Worm (Caenorhabditis elegans) whole organism, young adult: ENCODE results near the gene F35D11.4.

ENCODE experiments used
- B0035.1 ChIP-seq: sonication (generic microtip); optimal IDR thresholded peaks from 2 replicates; lab custom pipeline; 2016; ENCODE audit warnings: missing genetic modification characterization, mild to moderate bottlenecking, missing compliant biosample characterization, missing genotype, missing genetic modification reagents
- B0336.3 ChIP-seq: fragments of 200-800 bp; sonication (Bioruptor generic); IDR thresholded peaks from 2 replicates; pipeline ENCODE4 v1.3.6; 2022; ENCODE audit warnings: missing genetic modification characterization, missing compliant biosample characterization
- D2030.7 ChIP-seq: fragments of 200-800 bp; sonication (Bioruptor generic); IDR thresholded peaks from 2 replicates; pipeline ENCODE4 v1.3.6; 2022; ENCODE audit warnings: missing genetic modification reagents, missing genetic modification characterization, missing compliant biosample characterization
- F23B12.7 ChIP-seq: sonication (generic microtip); optimal IDR thresholded peaks from 2 replicates; lab custom pipeline; 2017; ENCODE audit warnings: missing genetic modification characterization, mild to moderate bottlenecking, missing compliant biosample characterization, antibody characterized with exemption, moderate library complexity; ENCODE audit not compliant: insufficient read depth
- F39B2.1 ChIP-seq: fragments of 200-800 bp; sonication (Bioruptor generic); IDR thresholded peaks from 2 replicates; pipeline ENCODE4 v1.3.6; 2022; ENCODE audit warnings: missing genetic modification reagents, missing genetic modification characterization, missing compliant biosample characterization
- F49E8.2 ChIP-seq: sonication (generic microtip); optimal IDR thresholded peaks from 3 replicates; lab custom pipeline; 2017; ENCODE audit warnings: missing genetic modification characterization, mild to moderate bottlenecking, missing compliant biosample characterization, antibody characterized with exemption, moderate library complexity; ENCODE audit not compliant: insufficient read depth
- F55B11.4 ChIP-seq: sonication (generic microtip); optimal IDR thresholded peaks from 2 replicates; lab custom pipeline; 2016; ENCODE audit warnings: missing compliant biosample characterization, missing genetic modification characterization, borderline replicate concordance; ENCODE audit not compliant: insufficient read depth
- Y67H2A.10 ChIP-seq: fragments of 200-800 bp; sonication (Bioruptor generic); conservative IDR thresholded peaks from 2 replicates; pipeline ENCODE4 v1.3.6; 2022; ENCODE audit warnings: missing genetic modification reagents, missing genetic modification characterization, missing compliant biosample characterization
- aptf-2 ChIP-seq: fragments of 200-800 bp; sonication (Bioruptor generic); conservative IDR thresholded peaks from 2 replicates; pipeline ENCODE4 v1.3.6; 2022; ENCODE audit warnings: missing genetic modification reagents, missing genetic modification characterization, missing compliant biosample characterization
- attf-5 ChIP-seq: fragments of 200-800 bp; sonication (Bioruptor generic); optimal IDR thresholded peaks from 2 replicates; lab custom pipeline; 2018; ENCODE audit warnings: mild to moderate bottlenecking, missing genetic modification characterization, missing compliant biosample characterization
- bed-1 ChIP-seq: fragments of 200-800 bp; sonication (Bioruptor generic); IDR thresholded peaks from 2 replicates; pipeline ENCODE4 v1.3.6; 2022; ENCODE audit warnings: missing genetic modification reagents, missing genetic modification characterization, missing compliant biosample characterization
- bed-2 ChIP-seq: fragments of 200-800 bp; sonication (Bioruptor generic); IDR thresholded peaks from 2 replicates; pipeline ENCODE4 v1.3.6; 2022; ENCODE audit warnings: missing genetic modification reagents, missing genetic modification characterization, missing compliant biosample characterization
- ccch-3 ChIP-seq: fragments of 200-800 bp; sonication (Bioruptor generic); optimal IDR thresholded peaks from 2 replicates; lab custom pipeline; 2018; ENCODE audit warnings: mild to moderate bottlenecking, missing genetic modification characterization, missing compliant biosample characterization
- cebp-1 ChIP-seq, 2 experiments: fragments of 200-800 bp in 1 of 2; sonication (Bioruptor generic) in 1 of 2; sonication (generic microtip) in 1 of 2; IDR thresholded peaks in 1 of 2; optimal IDR thresholded peaks in 1 of 2; 2 replicates each; pipeline versions ENCODE4 v1.3.6 to Lab custom; 2017 to 2022; ENCODE audit warnings: missing compliant biosample characterization in 2 of 2, missing genetic modification characterization in 2 of 2, mild to moderate bottlenecking in 1 of 2, missing genetic modification reagents in 1 of 2, moderate library complexity in 1 of 2
- ceh-100 ChIP-seq: fragments of 200-800 bp; sonication (Bioruptor generic); IDR thresholded peaks from 2 replicates; pipeline ENCODE4 v1.3.6; 2022; ENCODE audit warnings: missing genetic modification reagents, missing genetic modification characterization, missing compliant biosample characterization
- ceh-27 ChIP-seq: fragments of 200-800 bp; sonication (Bioruptor generic); optimal IDR thresholded peaks from 2 replicates; lab custom pipeline; 2018; ENCODE audit warnings: mild to moderate bottlenecking, missing genetic modification characterization, moderate library complexity, missing compliant biosample characterization
- ceh-91 ChIP-seq: fragments of 200-800 bp; sonication (Bioruptor generic); IDR thresholded peaks from 2 replicates; pipeline ENCODE4 v1.3.6; 2022; ENCODE audit warnings: missing genetic modification reagents, missing genetic modification characterization, missing compliant biosample characterization
- die-1 ChIP-seq: sonication (generic microtip); optimal IDR thresholded peaks from 2 replicates; lab custom pipeline; 2016; ENCODE audit warnings: missing genotype, mild to moderate bottlenecking, missing genetic modification characterization, missing compliant biosample characterization
- dpff-1 ChIP-seq: sonication (generic microtip); optimal IDR thresholded peaks from 2 replicates; lab custom pipeline; 2017; ENCODE audit warnings: mild to moderate bottlenecking, missing genetic modification characterization, missing compliant biosample characterization
- fkh-3 ChIP-seq: sonication (generic microtip); optimal IDR thresholded peaks from 2 replicates; lab custom pipeline; 2016; ENCODE audit warnings: mild to moderate bottlenecking, missing genetic modification characterization, missing compliant biosample characterization
- hmg-1.2 ChIP-seq: fragments of 200-800 bp; sonication (Bioruptor generic); IDR thresholded peaks from 2 replicates; pipeline ENCODE4 v1.3.6; 2022; ENCODE audit warnings: missing genetic modification reagents, missing genetic modification characterization, missing compliant biosample characterization
- lin-54 ChIP-seq: fragments of 200-800 bp; sonication (Bioruptor generic); optimal IDR thresholded peaks from 2 replicates; lab custom pipeline; 2018; ENCODE audit warnings: mild to moderate bottlenecking, missing genetic modification characterization, missing compliant biosample characterization
- lir-1 ChIP-seq: fragments of 200-800 bp; sonication (Bioruptor generic); conservative IDR thresholded peaks from 2 replicates; pipeline ENCODE4 v1.3.6; 2022; ENCODE audit warnings: missing genetic modification reagents, missing genetic modification characterization, missing compliant biosample characterization
- madf-3 ChIP-seq: fragments of 200-800 bp; sonication (Bioruptor generic); IDR thresholded peaks from 2 replicates; pipeline ENCODE4 v1.3.6; 2022; ENCODE audit warnings: missing genetic modification reagents, missing genetic modification characterization, missing compliant biosample characterization
- madf-6 ChIP-seq: fragments of 200-800 bp; sonication (Bioruptor generic); IDR thresholded peaks from 2 replicates; pipeline ENCODE4 v1.3.6; 2022; ENCODE audit warnings: missing genetic modification reagents, missing genetic modification characterization, missing compliant biosample characterization
- mel-28 ChIP-seq: sonication (generic microtip); optimal IDR thresholded peaks from 2 replicates; lab custom pipeline; 2016; ENCODE audit warnings: borderline replicate concordance, mild to moderate bottlenecking, missing genetic modification characterization, missing compliant biosample characterization
- nhr-120 ChIP-seq: fragments of 200-800 bp; sonication (Bioruptor generic); IDR thresholded peaks from 2 replicates; pipeline ENCODE4 v1.3.6; 2022; ENCODE audit warnings: missing genetic modification characterization, missing compliant biosample characterization
- nhr-80 ChIP-seq: sonication (generic microtip); optimal IDR thresholded peaks from 2 replicates; lab custom pipeline; 2016; ENCODE audit warnings: missing genetic modification characterization, missing compliant biosample characterization
- pbrm-1 ChIP-seq: fragments of 200-800 bp; sonication (Bioruptor generic); IDR thresholded peaks from 2 replicates; pipeline ENCODE4 v1.3.6; 2022; ENCODE audit warnings: missing genetic modification reagents, missing genetic modification characterization, missing compliant biosample characterization
- rcor-1 ChIP-seq: fragments of 200-800 bp; sonication (Bioruptor generic); IDR thresholded peaks from 2 replicates; pipeline ENCODE4 v1.3.6; 2022; ENCODE audit warnings: missing genetic modification reagents, missing genetic modification characterization, missing compliant biosample characterization
- repo-1 ChIP-seq: sonication (generic microtip); optimal IDR thresholded peaks from 2 replicates; lab custom pipeline; 2017; ENCODE audit warnings: mild to moderate bottlenecking, missing genetic modification characterization, missing compliant biosample characterization
- sdz-38 ChIP-seq: sonication (generic microtip); optimal IDR thresholded peaks from 2 replicates; lab custom pipeline; 2016; ENCODE audit warnings: missing genotype, missing genetic modification characterization, missing compliant biosample characterization
- snpc-1.1 ChIP-seq: sonication (generic microtip); optimal IDR thresholded peaks from 2 replicates; lab custom pipeline; 2017; ENCODE audit warnings: missing genetic modification characterization, mild to moderate bottlenecking, missing compliant biosample characterization, antibody characterized with exemption, moderate library complexity, missing genotype, missing genetic modification reagents; ENCODE audit not compliant: insufficient read depth
- snpc-3.4 ChIP-seq: sonication (generic microtip); optimal IDR thresholded peaks from 2 replicates; lab custom pipeline; 2017; ENCODE audit warnings: missing genetic modification characterization, mild to moderate bottlenecking, missing compliant biosample characterization, antibody characterized with exemption, moderate library complexity, missing genotype, missing genetic modification reagents
- snpc-4 ChIP-seq, 5 experiments: fragments of 150-350 bp in 1 of 5; sonication (generic microtip) in 4 of 5; optimal IDR thresholded peaks; 2 replicates each; lab custom pipeline; 2014 to 2018; ENCODE audit warnings: missing genetic modification characterization in 5 of 5, missing biosample characterization in 3 of 5, antibody characterized with exemption in 2 of 5, mild to moderate bottlenecking in 2 of 5, missing compliant biosample characterization in 2 of 5, missing genotype in 2 of 5, moderate library complexity in 2 of 5, missing genetic modification reagents in 1 of 5
- tbp1 ChIP-seq: fragments of 200-800 bp; sonication (Bioruptor generic); optimal IDR thresholded peaks from 2 replicates; lab custom pipeline; 2018; ENCODE audit warnings: mild to moderate bottlenecking, missing genetic modification characterization, missing compliant biosample characterization
- tbx-9 ChIP-seq: sonication (generic microtip); optimal IDR thresholded peaks from 2 replicates; lab custom pipeline; 2016; ENCODE audit warnings: borderline replicate concordance, missing genetic modification characterization, inconsistent platforms, missing compliant biosample characterization
- tlf-1 ChIP-seq: fragments of 200-800 bp; sonication (Bioruptor generic); optimal IDR thresholded peaks from 2 replicates; lab custom pipeline; 2018; ENCODE audit warnings: mild to moderate bottlenecking, missing genetic modification characterization, missing compliant biosample characterization
- unc-130 ChIP-seq: sonication (generic microtip); optimal IDR thresholded peaks from 2 replicates; lab custom pipeline; 2016; ENCODE audit warnings: missing genetic modification reagents, missing genetic modification characterization, missing compliant biosample characterization
- xnd-1 ChIP-seq: sonication (generic microtip); optimal IDR thresholded peaks from 2 replicates; lab custom pipeline; 2016; ENCODE audit warnings: missing genotype, missing genetic modification reagents, missing genetic modification characterization, missing compliant biosample characterization
- ztf-18 ChIP-seq: sonication (generic microtip); optimal IDR thresholded peaks from 2 replicates; lab custom pipeline; 2016; ENCODE audit warnings: missing genotype, mild to moderate bottlenecking, missing genetic modification characterization, missing compliant biosample characterization
- ztf-3 ChIP-seq: fragments of 200-800 bp; sonication (Bioruptor generic); optimal IDR thresholded peaks from 2 replicates; lab custom pipeline; 2018; ENCODE audit warnings: mild to moderate bottlenecking, missing genetic modification characterization, missing compliant biosample characterization

The F35D11.4 gene

DNA sequence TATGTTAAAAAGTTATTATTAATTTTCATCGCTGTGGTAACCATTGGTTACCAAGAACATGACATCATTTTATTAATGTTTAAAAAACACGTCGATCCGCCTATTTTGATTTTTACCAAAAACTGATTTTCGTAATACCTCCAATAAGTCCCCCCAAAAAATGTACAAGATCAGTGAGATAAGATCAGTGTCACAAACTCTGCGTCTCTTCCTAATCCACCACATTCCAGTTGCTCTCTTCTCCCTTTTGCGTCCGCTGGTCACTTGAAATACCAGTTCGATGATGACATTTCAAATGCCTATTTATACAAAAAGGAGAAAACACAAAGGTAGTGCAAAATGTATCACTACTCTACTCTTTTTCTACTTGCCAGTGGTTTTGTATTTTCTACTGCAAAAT is 43.2 kb upstream of the F35D11.4 start, which contains the start of gene M03A1.8 (continued):
- TF ChIP-seq tlf-1 (GFP tag; lab: Kevin White, UChicago) = no peak
- TF ChIP-seq D2030.7 (GFP tag; lab: Robert Waterston, UW) = no peak
- no peak for TF ChIP-seq attf-5

DNA sequence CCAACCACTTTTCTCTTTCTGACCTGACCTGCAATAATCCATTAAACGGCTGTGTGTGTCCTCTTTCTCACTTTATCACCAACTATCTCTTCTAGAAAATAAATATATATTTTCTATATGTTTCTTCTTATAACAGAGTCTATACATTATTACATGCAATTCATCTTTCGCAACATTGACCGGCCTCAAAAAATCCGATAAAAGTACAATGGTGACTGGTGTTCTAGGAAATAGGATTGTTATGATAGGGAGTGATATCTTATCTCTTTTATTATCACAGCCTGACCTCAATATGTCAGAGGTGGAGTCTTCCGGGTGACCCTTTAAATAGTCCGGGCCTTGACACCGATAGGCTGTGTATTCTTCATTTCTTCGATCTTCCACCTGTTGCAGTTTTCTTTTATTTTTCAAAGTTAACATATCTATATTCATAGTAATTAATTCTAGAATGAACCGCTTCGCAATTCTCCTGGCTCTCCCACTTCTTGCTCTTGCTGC is 40.7 kb upstream of the F35D11.4 start, which contains the start of gene dao-2:
dao-2 (plus strand) TSS at position 448 of the 498 bp plus-strand sequence.
- no peak for TF ChIP-seq madf-6 (GFP tag; lab: Robert Waterston, UW)
- TF ChIP-seq ztf-3 = no peak
- TF ChIP-seq hmg-1.2 (GFP tag; lab: Robert Waterston, UW) = no peak
- TF ChIP-seq fkh-3 (tag; lab: Kevin White, UChicago) = no peak
- no peak for TF ChIP-seq Y67H2A.10 (GFP tag; lab: Robert Waterston, UW)
- TF ChIP-seq B0336.3 (GFP tag; lab: Robert Waterston, UW) = no peak
- TF ChIP-seq unc-130 (GFP tag; lab: Kevin White, UChicago) = no peak
- no peak for TF ChIP-seq aptf-2

DNA sequence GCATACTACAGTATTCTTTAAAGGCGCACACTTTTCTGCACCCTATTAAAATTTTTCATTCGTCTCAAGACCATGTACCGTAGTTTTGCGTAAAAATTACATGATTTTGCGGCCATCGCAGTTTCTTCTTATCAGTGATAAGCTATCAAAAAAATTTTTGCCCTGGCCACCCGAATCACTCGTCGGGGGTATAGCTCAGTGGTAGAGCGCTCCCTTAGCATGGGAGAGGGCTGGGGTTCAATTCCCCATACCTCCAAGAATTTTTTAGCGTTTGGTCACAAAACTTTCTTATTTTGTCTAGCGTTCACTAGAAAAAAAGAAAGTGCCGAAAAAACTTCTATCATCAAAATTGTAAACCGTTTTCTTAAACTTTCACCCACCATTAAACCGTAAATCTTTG is 38.0 kb upstream of the F35D11.4 start:
- no peak for TF ChIP-seq F23B12.7 (tag; lab: Kevin White, UChicago)
- TF ChIP-seq pbrm-1 (GFP tag; lab: Robert Waterston, UW) = no peak
- TF ChIP-seq bed-1 = no peak
- no peak; the same call in 1 of the 2 replicates for TF ChIP-seq hmg-1.2 (GFP tag; lab: Robert Waterston, UW)
- TF ChIP-seq ztf-18 (tag; lab: Kevin White, UChicago) = peak; percentile 25
- TF ChIP-seq ccch-3 = no peak
- 0 out of 2 replicates have a peak, but pooled peaks have one; percentile 18 for TF ChIP-seq ceh-100 (GFP tag; lab: Robert Waterston, UW)
- TF ChIP-seq tlf-1 (GFP tag; lab: Kevin White, UChicago) = no peak
- TF ChIP-seq attf-5 = peak; percentile 7
- no peak for TF ChIP-seq snpc-4 (GFP tag; optimal IDR thresholded peaks at IDR 0.05; lab: Kevin White, UChicago)
- TF ChIP-seq snpc-4 (tag; optimal IDR thresholded peaks at IDR 0.05; lab: Kevin White, UChicago) = no peak
- no peak for TF ChIP-seq F49E8.2 (tag; lab: Kevin White, UChicago)
- no peak for TF ChIP-seq F39B2.1
- peak; percentile 23 for TF ChIP-seq repo-1 (tag; lab: Kevin White, UChicago)
- peak; percentile 51 for TF ChIP-seq snpc-3.4 (tag; lab: Kevin White, UChicago)
- no peak for TF ChIP-seq nhr-120 (GFP tag; lab: Robert Waterston, UW)
- TF ChIP-seq tbx-9 (tag; lab: Kevin White, UChicago) = no peak
- peak; percentile 87 for TF ChIP-seq tbp1 (GFP tag; lab: Kevin White, UChicago)
- no peak for TF ChIP-seq rcor-1 (GFP tag; lab: Robert Waterston, UW)
- TF ChIP-seq ceh-91 = 0 out of 2 replicates have a peak, but pooled peaks have one; percentile 27
- TF ChIP-seq sdz-38 = no peak
- TF ChIP-seq mel-28 = no peak
- no peak for TF ChIP-seq snpc-1.1 (tag; lab: Kevin White, UChicago)
- 0 out of 2 replicates have a peak, but pooled peaks have one; percentile 22 for TF ChIP-seq B0336.3 (GFP tag; lab: Robert Waterston, UW)
- TF ChIP-seq lir-1 (GFP tag; lab: Robert Waterston, UW) = no peak
- TF ChIP-seq lin-54 (GFP tag; lab: Kevin White, UChicago) = no peak
- TF ChIP-seq cebp-1 (GFP tag; IDR thresholded peaks at IDR 0.05; lab: Robert Waterston, UW) = no peak
- no peak for TF ChIP-seq cebp-1 (tag; optimal IDR thresholded peaks at IDR 0.05; lab: Kevin White, UChicago)
- no peak for TF ChIP-seq dpff-1 (tag; lab: Kevin White, UChicago)
- peak; percentile 17 for TF ChIP-seq xnd-1 (tag; lab: Kevin White, UChicago)
- TF ChIP-seq D2030.7 (GFP tag; lab: Robert Waterston, UW) = peak; percentile 17; the same call in 1 of the 2 replicates
- TF ChIP-seq madf-3 (GFP tag; lab: Robert Waterston, UW) = no peak
- TF ChIP-seq ceh-27 = no peak
- TF ChIP-seq B0035.1 (tag; lab: Kevin White, UChicago) = no peak
- no peak for TF ChIP-seq bed-2 (GFP tag; lab: Robert Waterston, UW)
- TF ChIP-seq die-1 (tag; lab: Kevin White, UChicago) = peak; percentile 67
- no peak for TF ChIP-seq F55B11.4 (tag; lab: Kevin White, UChicago)
- TF ChIP-seq nhr-80 = peak; percentile 36
